Fruit fly (Drosophila melanogaster): ENCODE measurements around the gene Meltrin.

Meltrin gene

dm6 chr3R:14654976-14655896, 41.9 kb downstream of the Meltrin start (continued):
- TF ChIP-seq br (GFP tag; optimal IDR thresholded peaks at IDR 0.05) = peak; percentile 96
- TF ChIP-seq dsf (GFP tag; optimal IDR thresholded peaks at IDR 0.05; ENCODE audit: borderline replicate concordance) = peak; percentile 83
- TF ChIP-seq ey (GFP tag; optimal IDR thresholded peaks at IDR 0.05) = peak; percentile 96
- peak; percentile 55 for TF ChIP-seq Rel (GFP tag; optimal IDR thresholded peaks at IDR 0.05)
- TF ChIP-seq Rel (tag; optimal IDR thresholded peaks at IDR 0.05) = peak; percentile 94
- peak; percentile 96 for TF ChIP-seq HLH106 (tag; optimal IDR thresholded peaks at IDR 0.05)
- no peak for TF ChIP-seq Dfd (GFP tag; optimal IDR thresholded peaks at IDR 0.05)
- no peak for TF ChIP-seq Hr78 (GFP tag; optimal IDR thresholded peaks at IDR 0.05)
- TF ChIP-seq h (GFP tag; optimal IDR thresholded peaks at IDR 0.05) = peak; percentile 97
- TF ChIP-seq woc (GFP tag; optimal IDR thresholded peaks at IDR 0.05) = peak; percentile 95
- no peak for TF ChIP-seq Abd-B (GFP tag; optimal IDR thresholded peaks at IDR 0.05)
- no peak for TF ChIP-seq Vsx2 (GFP tag; optimal IDR thresholded peaks at IDR 0.05; ENCODE audit: partially characterized antibody)
- peak; percentile 84 for TF ChIP-seq Hnf4 (GFP tag; optimal IDR thresholded peaks at IDR 0.05)

- TF ChIP-seq Mio (GFP tag; optimal IDR thresholded peaks at IDR 0.05) = no peak
- peak; percentile 12 for TF ChIP-seq br (GFP tag; optimal IDR thresholded peaks at IDR 0.05)
- TF ChIP-seq jim (GFP tag; optimal IDR thresholded peaks at IDR 0.05) = peak; percentile 68
- TF ChIP-seq psq (GFP tag; optimal IDR thresholded peaks at IDR 0.05) = peak; percentile 98
These were observed 42.7 kb downstream of the Meltrin start for dm6 chr3R:14654231-14654975.

dm6 chr3R:14653039-14653852, 43.8 kb downstream of the Meltrin start:
- no peak for TF ChIP-seq CG9705 (GFP tag; optimal IDR thresholded peaks at IDR 0.05)
- TF ChIP-seq HLH106 (tag; optimal IDR thresholded peaks at IDR 0.05) = peak; percentile 14
- TF ChIP-seq OdsH (GFP tag; optimal IDR thresholded peaks at IDR 0.05) = no peak
- no peak for TF ChIP-seq sv (GFP tag; optimal IDR thresholded peaks at IDR 0.05)
- peak; percentile 62 for TF ChIP-seq Dif (GFP tag; optimal IDR thresholded peaks at IDR 0.05; ENCODE audit: partially characterized antibody)
- no peak for TF ChIP-seq N (GFP tag; optimal IDR thresholded peaks at IDR 0.05)
- no peak for TF ChIP-seq Rel (GFP tag; optimal IDR thresholded peaks at IDR 0.05)
- TF ChIP-seq Rel (tag; optimal IDR thresholded peaks at IDR 0.05) = peak; percentile 86
- no peak for TF ChIP-seq jim (GFP tag; optimal IDR thresholded peaks at IDR 0.05)
- peak; percentile 36 for TF ChIP-seq rgr (GFP tag; optimal IDR thresholded peaks at IDR 0.05)
- TF ChIP-seq usp (GFP tag; optimal IDR thresholded peaks at IDR 0.05) = no peak
- TF ChIP-seq foxo (GFP tag; optimal IDR thresholded peaks at IDR 0.05) = peak in 1 of 2 experiments; percentile 16
- no peak for TF ChIP-seq Sp1 (GFP tag; optimal IDR thresholded peaks at IDR 0.05)
- TF ChIP-seq Jra (GFP tag; optimal IDR thresholded peaks at IDR 0.05) = no peak
- TF ChIP-seq Vsx2 (GFP tag; optimal IDR thresholded peaks at IDR 0.05; ENCODE audit: partially characterized antibody) = peak; percentile 38
- TF ChIP-seq pan (optimal IDR thresholded peaks at IDR 0.05) = no peak
- no peak for TF ChIP-seq dsf (GFP tag; optimal IDR thresholded peaks at IDR 0.05; ENCODE audit: borderline replicate concordance)
- peak; percentile 20 for TF ChIP-seq h (GFP tag; optimal IDR thresholded peaks at IDR 0.05)
- no peak for TF ChIP-seq Mio (GFP tag; optimal IDR thresholded peaks at IDR 0.05)
- peak; percentile 89 for TF ChIP-seq psq (GFP tag; optimal IDR thresholded peaks at IDR 0.05)
- TF ChIP-seq Hnf4 (GFP tag; optimal IDR thresholded peaks at IDR 0.05) = no peak
- TF ChIP-seq woc (GFP tag; optimal IDR thresholded peaks at IDR 0.05) = no peak
- no peak for TF ChIP-seq sage (GFP tag; optimal IDR thresholded peaks at IDR 0.05)
- no peak for TF ChIP-seq GATAd (GFP tag; optimal IDR thresholded peaks at IDR 0.05)
- no peak for TF ChIP-seq ey (GFP tag; optimal IDR thresholded peaks at IDR 0.05)
- TF ChIP-seq brk (GFP tag; optimal IDR thresholded peaks at IDR 0.05) = no peak
- no peak for TF ChIP-seq Dfd (GFP tag; optimal IDR thresholded peaks at IDR 0.05)
- no peak for TF ChIP-seq CG32264 (GFP tag; optimal IDR thresholded peaks at IDR 0.05)
- TF ChIP-seq Hr83 (GFP tag; optimal IDR thresholded peaks at IDR 0.05; ENCODE audit: poor library complexity, severe bottlenecking) = peak; percentile 46
- TF ChIP-seq br (GFP tag; optimal IDR thresholded peaks at IDR 0.05) = no peak
- TF ChIP-seq Hr78 (GFP tag; optimal IDR thresholded peaks at IDR 0.05) = no peak
- no peak for TF ChIP-seq Myc (optimal IDR thresholded peaks at IDR 0.05)
- TF ChIP-seq CrebA (GFP tag; optimal IDR thresholded peaks at IDR 0.05; ENCODE audit: borderline replicate concordance) = no peak
- no peak for TF ChIP-seq fru (GFP tag; optimal IDR thresholded peaks at IDR 0.05)
- no peak for TF ChIP-seq dmrt93B (GFP tag; optimal IDR thresholded peaks at IDR 0.05)
- TF ChIP-seq Abd-B (GFP tag; optimal IDR thresholded peaks at IDR 0.05) = no peak
- TF ChIP-seq tai (GFP tag; optimal IDR thresholded peaks at IDR 0.05) = no peak
- no peak for TF ChIP-seq dl (GFP tag; optimal IDR thresholded peaks at IDR 0.05; ENCODE audit: insufficient read depth in 1 of 2, partially characterized antibody in 2 of 2)
- TF ChIP-seq lola (GFP tag; optimal IDR thresholded peaks at IDR 0.05) = no peak
